Worm (Caenorhabditis elegans): Measurements from ENCODE around the gene pat-6.

pat-6 gene

DNA sequence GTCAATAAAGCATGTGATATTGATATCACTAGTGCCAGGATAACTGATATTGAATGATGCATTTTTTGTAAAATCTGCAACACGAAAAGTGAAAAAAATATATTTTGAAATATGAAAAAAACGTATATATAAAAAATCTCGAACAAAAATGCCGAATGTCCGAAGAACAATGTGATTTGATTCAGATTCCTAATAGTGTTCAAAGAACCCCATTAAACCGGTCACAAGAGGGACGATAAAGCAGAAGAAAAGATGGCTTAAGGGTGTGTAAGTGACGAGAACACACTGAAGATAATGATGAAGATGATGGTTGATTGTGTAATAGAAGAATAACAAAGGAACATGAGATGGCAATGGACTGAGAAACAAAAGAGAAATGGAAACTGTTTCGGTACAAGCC, 24.0 kb upstream of the pat-6 start, which contains the start of gene T21D12.14:
T21D12.14 (minus strand) TSS at position 101 of the 400 bp plus-strand sequence.
- TF ChIP-seq lsy-2 (tag; optimal IDR thresholded peaks at IDR 0.05) (no peak), hlh-1 (tag; optimal IDR thresholded peaks at IDR 0.05) (no peak), nhr-12 (tag; optimal IDR thresholded peaks at IDR 0.05) (no peak)

DNA sequence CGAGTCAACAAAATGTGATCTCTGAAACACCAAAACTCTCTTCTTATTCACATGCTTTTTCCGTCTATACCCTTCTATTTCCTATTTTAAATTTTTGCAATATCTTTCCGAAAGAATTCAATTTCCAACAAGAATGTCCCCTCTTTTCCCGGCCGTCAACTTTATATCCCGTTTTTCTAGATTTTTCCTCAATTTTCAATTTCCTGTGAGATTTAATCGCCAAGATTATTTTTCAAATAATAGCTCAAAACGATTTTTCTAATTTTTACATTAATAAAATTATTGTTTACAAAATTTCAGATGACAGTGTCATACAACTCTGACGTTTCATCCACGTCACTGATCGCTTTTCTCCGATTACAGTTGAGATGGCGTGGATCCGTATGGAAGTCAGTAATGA, 19.3 kb upstream of the pat-6 start, which contains the start of gene best-19:
best-19 (plus strand) TSS at position 301 of the 400 bp plus-strand sequence.
- no peak for TF ChIP-seq mab-5 (tag; optimal IDR thresholded peaks at IDR 0.05)
- no peak for TF ChIP-seq tbx-8 (GFP tag; optimal IDR thresholded peaks at IDR 0.05)
- no peak for TF ChIP-seq snpc-4 (tag; optimal IDR thresholded peaks at IDR 0.05)
- TF ChIP-seq mls-2 (tag; optimal IDR thresholded peaks at IDR 0.05) = no peak
- TF ChIP-seq elt-1 (tag; optimal IDR thresholded peaks at IDR 0.05; ENCODE audit: borderline replicate concordance, insufficient read depth) = no peak
- no peak for TF ChIP-seq drap-1 (GFP tag; optimal IDR thresholded peaks at IDR 0.05)
- TF ChIP-seq ceh-83 (GFP tag; optimal IDR thresholded peaks at IDR 0.05) = no peak
- no peak for TF ChIP-seq sptf-1 (tag; optimal IDR thresholded peaks at IDR 0.05)
- no peak for TF ChIP-seq unc-120 (tag; optimal IDR thresholded peaks at IDR 0.05; ENCODE audit: poor library complexity, severe bottlenecking)
- no peak for TF ChIP-seq flh-1 (GFP tag; optimal IDR thresholded peaks at IDR 0.05)
- no peak for TF ChIP-seq nhr-12 (tag; optimal IDR thresholded peaks at IDR 0.05)
- TF ChIP-seq nhr-28 (tag; optimal IDR thresholded peaks at IDR 0.05) = no peak

DNA sequence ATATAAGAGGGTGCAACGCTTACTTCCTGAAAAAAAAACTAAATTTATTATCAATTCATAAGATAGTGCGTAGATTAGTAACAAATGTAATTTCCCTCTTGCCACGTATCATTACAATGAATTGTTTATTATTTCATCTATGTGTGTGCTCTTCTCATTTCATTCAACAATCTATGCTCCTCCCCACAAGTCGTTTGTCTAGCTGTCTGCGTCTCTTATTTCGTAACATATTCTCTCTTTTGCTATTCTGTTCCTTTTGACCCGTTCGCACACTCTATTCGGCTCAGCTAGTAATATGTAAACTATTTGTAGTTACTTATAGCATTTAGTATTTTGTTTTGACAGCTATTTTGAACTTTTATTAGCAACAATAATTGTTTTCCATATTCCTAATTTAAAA, 18.0 kb upstream of the pat-6 start:
- TF ChIP-seq M03D4.4 (tag; optimal IDR thresholded peaks at IDR 0.05) (no peak), ces-1 (GFP tag; optimal IDR thresholded peaks at IDR 0.05) (peak; percentile 14), unc-120 (tag; optimal IDR thresholded peaks at IDR 0.05; ENCODE audit: poor library complexity, severe bottlenecking) (peak; percentile 56)

DNA sequence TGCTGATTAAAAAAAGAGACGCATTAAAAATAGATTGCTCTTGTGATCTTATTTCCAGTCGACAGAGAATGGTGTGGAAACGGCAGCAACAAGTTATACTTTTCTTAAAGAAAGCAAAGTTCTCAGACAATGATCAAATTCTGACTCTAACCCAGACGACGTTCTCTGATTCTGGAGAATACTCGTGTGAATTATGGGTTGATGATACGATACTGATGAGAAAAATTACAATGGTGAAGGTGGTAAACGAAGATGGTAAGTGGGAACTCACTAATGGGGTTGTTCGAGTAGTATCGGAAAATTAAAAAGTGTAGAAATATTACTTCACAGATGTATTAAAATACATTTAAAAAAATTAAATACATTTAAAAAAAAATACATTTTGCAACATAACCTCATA, 14.3 kb upstream of the pat-6 start:
- TF ChIP-seq tbx-8 (GFP tag; optimal IDR thresholded peaks at IDR 0.05) (no peak), hlh-1 (tag; optimal IDR thresholded peaks at IDR 0.05) (no peak), ham-2 (GFP tag; optimal IDR thresholded peaks at IDR 0.05) (no peak), unc-39 (tag; optimal IDR thresholded peaks at IDR 0.05) (no peak), nhr-76 (tag; optimal IDR thresholded peaks at IDR 0.05) (no peak), mls-2 (tag; optimal IDR thresholded peaks at IDR 0.05) (no peak), flh-1 (GFP tag; optimal IDR thresholded peaks at IDR 0.05) (no peak), lin-32 (GFP tag; optimal IDR thresholded peaks at IDR 0.05) (no peak), unc-62 (GFP tag; optimal IDR thresholded peaks at IDR 0.05) (no peak), cnd-1 (tag; optimal IDR thresholded peaks at IDR 0.05) (no peak)

DNA sequence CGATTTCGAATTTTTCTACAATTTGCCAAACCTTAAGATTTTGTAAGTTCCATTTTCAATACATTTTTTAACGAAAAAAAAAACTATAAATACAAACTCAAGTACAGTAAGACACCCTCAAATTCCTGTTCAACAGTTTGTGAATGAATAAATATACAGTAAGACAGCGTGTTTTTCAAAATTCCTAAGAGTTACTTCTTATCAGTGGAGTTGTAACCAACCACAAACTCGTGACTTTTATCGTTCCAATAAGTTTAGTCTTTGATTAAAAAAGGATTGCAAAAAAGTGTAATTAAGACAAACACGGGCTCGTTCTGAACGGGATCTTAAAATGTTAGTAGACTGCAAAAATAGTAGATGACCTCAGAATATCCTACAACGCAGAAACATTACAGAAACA, 11.1 kb upstream of the pat-6 start:
- no peak for TF ChIP-seq unc-39 (tag; optimal IDR thresholded peaks at IDR 0.05)

DNA sequence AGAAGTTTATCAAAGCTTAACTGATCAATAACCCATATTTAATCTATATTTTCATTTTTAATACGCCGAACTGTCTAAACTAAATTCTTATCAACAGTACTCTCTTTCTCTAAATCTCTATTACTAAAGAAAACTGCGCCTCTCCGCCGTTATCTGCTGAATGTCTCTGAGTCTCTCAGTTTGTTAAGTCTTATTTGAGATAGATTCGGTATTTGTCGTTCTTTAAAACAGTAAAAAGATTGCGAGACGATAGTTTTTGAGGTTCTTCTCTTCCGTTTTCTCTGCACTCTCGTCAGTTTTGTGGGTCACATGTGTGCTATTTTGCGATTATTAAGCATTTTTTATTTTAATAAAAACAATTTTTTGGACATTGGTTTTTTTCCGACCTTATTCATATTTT, 10.2 kb upstream of the pat-6 start, which contains the start of gene sma-10:
sma-10 (plus strand) TSS at position 236 of the 400 bp plus-strand sequence.
- TF ChIP-seq nhr-12 (tag; optimal IDR thresholded peaks at IDR 0.05) (no peak), ceh-43 (GFP tag; optimal IDR thresholded peaks at IDR 0.05) (no peak), zip-8 (tag; optimal IDR thresholded peaks at IDR 0.05) (no peak), M03D4.4 (tag; optimal IDR thresholded peaks at IDR 0.05) (no peak), ces-1 (GFP tag; optimal IDR thresholded peaks at IDR 0.05) (no peak), snpc-4 (tag; optimal IDR thresholded peaks at IDR 0.05) (no peak)

DNA sequence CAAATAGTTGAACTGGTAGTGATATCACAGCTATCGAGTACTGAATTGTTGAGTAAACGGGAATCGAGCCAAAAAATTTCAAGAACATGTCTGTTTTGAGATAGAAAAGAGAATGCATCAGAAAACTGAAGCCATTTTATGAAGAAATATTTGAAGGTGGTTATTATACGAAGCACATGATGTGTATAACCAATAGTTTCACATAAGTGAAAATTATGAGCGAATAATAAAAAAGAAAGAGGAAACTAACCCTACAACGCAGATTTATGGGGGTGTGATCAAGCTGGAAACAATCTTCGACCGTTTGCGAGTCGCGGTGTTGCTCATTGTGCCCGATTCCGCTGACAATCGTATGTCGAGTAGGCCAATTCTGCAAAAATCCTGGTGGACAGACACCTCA, 9.3 kb upstream of the pat-6 start, which contains the start of gene srh-282:
srh-282 (minus strand) TSS at position 101 of the 400 bp plus-strand sequence.
- no peak for TF ChIP-seq sptf-1 (tag; optimal IDR thresholded peaks at IDR 0.05)
- no peak for TF ChIP-seq lin-13 (tag; optimal IDR thresholded peaks at IDR 0.05)
- TF ChIP-seq tbx-8 (GFP tag; optimal IDR thresholded peaks at IDR 0.05) = no peak
- TF ChIP-seq ham-2 (GFP tag; optimal IDR thresholded peaks at IDR 0.05) = no peak
- TF ChIP-seq ceh-83 (GFP tag; optimal IDR thresholded peaks at IDR 0.05) = no peak
- no peak for TF ChIP-seq cnd-1 (tag; optimal IDR thresholded peaks at IDR 0.05)
- no peak for TF ChIP-seq unc-39 (tag; optimal IDR thresholded peaks at IDR 0.05)
- TF ChIP-seq zip-8 (tag; optimal IDR thresholded peaks at IDR 0.05) = no peak
- TF ChIP-seq mls-2 (tag; optimal IDR thresholded peaks at IDR 0.05) = no peak
- no peak for TF ChIP-seq elt-3 (tag; optimal IDR thresholded peaks at IDR 0.05)
